Fruit fly (Drosophila melanogaster) whole organism, embryonic: ENCODE measurements around the gene CG12990.

Experiments
- Aef1 ChIP-seq: fragments of 200-800 bp; sonication (Bioruptor generic); IDR thresholded peaks from 3 replicates; pipeline ENCODE4 v1.3.6; 2022; ENCODE audit warnings: missing biosample characterization, missing genetic modification characterization
- BtbVII ChIP-seq: fragments of 200-800 bp; sonication (Bioruptor generic); optimal IDR thresholded peaks from 3 replicates; lab custom pipeline; 2017; ENCODE audit warnings: missing biosample characterization, mild to moderate bottlenecking, missing genetic modification characterization
- CG10366 ChIP-seq: fragments of 200-800 bp; sonication (Bioruptor generic); IDR thresholded peaks from 2 replicates; pipeline ENCODE4 v1.3.6; 2022; ENCODE audit warnings: missing biosample characterization, missing genetic modification characterization
- CG10565 ChIP-seq: fragments of 200-800 bp; sonication (Bioruptor generic); optimal IDR thresholded peaks from 3 replicates; lab custom pipeline; 2016; ENCODE audit warnings: missing biosample characterization, mild to moderate bottlenecking, missing genetic modification characterization
- CG10654 ChIP-seq: fragments of 200-800 bp; sonication (Bioruptor generic); optimal IDR thresholded peaks from 2 replicates; lab custom pipeline; 2016; ENCODE audit warnings: missing biosample characterization, missing genetic modification characterization
- CG11504 ChIP-seq: fragments of 200-800 bp; sonication (Bioruptor generic); optimal IDR thresholded peaks from 3 replicates; lab custom pipeline; 2019; ENCODE audit warnings: missing biosample characterization, mild to moderate bottlenecking, missing genetic modification characterization, moderate library complexity
- CG12236 ChIP-seq: fragments of 200-800 bp; sonication (Bioruptor generic); optimal IDR thresholded peaks from 2 replicates; lab custom pipeline; 2016; ENCODE audit warnings: missing biosample characterization, missing genetic modification characterization
- CG14050 ChIP-seq: fragments of 200-800 bp; sonication (Bioruptor generic); IDR thresholded peaks from 3 replicates; pipeline ENCODE4 v1.3.6; 2022; ENCODE audit warnings: missing biosample characterization, missing genetic modification characterization
- CG17568 ChIP-seq: fragments of 200-800 bp; sonication (Bioruptor generic); optimal IDR thresholded peaks from 2 replicates; lab custom pipeline; 2018; ENCODE audit warnings: missing biosample characterization, mild to moderate bottlenecking, missing genetic modification characterization, moderate library complexity
- CG2120 ChIP-seq: fragments of 200-800 bp; sonication (Bioruptor generic); optimal IDR thresholded peaks from 3 replicates; lab custom pipeline; 2016; ENCODE audit warnings: missing biosample characterization, missing genetic modification characterization
- CG32532 ChIP-seq: fragments of 200-800 bp; sonication (Bioruptor generic); IDR thresholded peaks from 2 replicates; pipeline ENCODE4 v1.3.6; 2022; ENCODE audit warnings: missing biosample characterization, missing genetic modification characterization
- CG42726 ChIP-seq: fragments of 200-800 bp; sonication (Bioruptor generic); IDR thresholded peaks from 2 replicates; pipeline ENCODE4 v1.3.6; 2022; ENCODE audit warnings: missing biosample characterization, missing genetic modification characterization; ENCODE audit not compliant: partially characterized antibody
- CG4360 ChIP-seq: fragments of 200-800 bp; sonication (Bioruptor generic); IDR thresholded peaks from 2 replicates; pipeline ENCODE4 v1.3.6; 2022; ENCODE audit warnings: missing biosample characterization, missing genetic modification characterization
- CG5180 ChIP-seq: fragments of 200-800 bp; sonication (Bioruptor generic); optimal IDR thresholded peaks from 3 replicates; lab custom pipeline; 2017; ENCODE audit warnings: missing biosample characterization, missing genetic modification characterization, mild to moderate bottlenecking, moderate library complexity, missing genetic modification reagents
- CG6175 ChIP-seq: fragments of 200-800 bp; sonication (Bioruptor generic); IDR thresholded peaks from 3 replicates; pipeline ENCODE4 v1.3.6; 2022; ENCODE audit warnings: missing biosample characterization, missing genetic modification characterization
- CG6683 ChIP-seq: fragments of 200-800 bp; sonication (Bioruptor generic); optimal IDR thresholded peaks from 2 replicates; lab custom pipeline; 2017; ENCODE audit warnings: missing biosample characterization, mild to moderate bottlenecking, missing genetic modification characterization, missing genetic modification reagents
- CG6854 ChIP-seq: fragments of 200-800 bp; sonication (Bioruptor generic); optimal IDR thresholded peaks from 3 replicates; lab custom pipeline; 2017; ENCODE audit warnings: missing biosample characterization, mild to moderate bottlenecking, missing genetic modification characterization
- CG9817 ChIP-seq: fragments of 200-800 bp; sonication (Bioruptor generic); optimal IDR thresholded peaks from 2 replicates; lab custom pipeline; 2018; ENCODE audit warnings: missing biosample characterization, mild to moderate bottlenecking, missing genetic modification characterization, moderate library complexity
- CG9932 ChIP-seq: fragments of 200-800 bp; sonication (Bioruptor generic); IDR thresholded peaks from 2 replicates; pipeline ENCODE4 v1.3.6; 2022; ENCODE audit warnings: missing biosample characterization, missing genetic modification characterization
- Deaf1 ChIP-seq: fragments of 200-800 bp; optimal IDR thresholded peaks from 3 replicates; lab custom pipeline; 2019; ENCODE audit warnings: missing biosample characterization, mild to moderate bottlenecking, missing genetic modification characterization, moderate library complexity
- Doc3 ChIP-seq: fragments of 200-800 bp; sonication (Bioruptor generic); IDR thresholded peaks from 3 replicates; pipeline ENCODE4 v1.3.6; 2022; ENCODE audit warnings: missing biosample characterization, missing genetic modification characterization; ENCODE audit not compliant: partially characterized antibody
- Eip74EF ChIP-seq, 2 experiments: fragments of 200-800 bp in 1 of 2; fragments of >200 bp in 1 of 2; sonication (Bioruptor generic) in 1 of 2; optimal IDR thresholded peaks; 2 replicates each; lab custom pipeline; 2017 to 2019; ENCODE audit warnings: missing biosample characterization in 2 of 2, missing genetic modification characterization in 2 of 2, mild to moderate bottlenecking in 1 of 2, moderate library complexity in 1 of 2
- HLH4C ChIP-seq: fragments of 200-800 bp; sonication (Bioruptor generic); IDR thresholded peaks from 3 replicates; pipeline ENCODE4 v1.3.6; 2022; ENCODE audit warnings: missing biosample characterization, missing genetic modification characterization; ENCODE audit not compliant: partially characterized antibody
- Jarid2 ChIP-seq: fragments of 200-800 bp; sonication (Bioruptor generic); optimal IDR thresholded peaks from 3 replicates; lab custom pipeline; 2017; ENCODE audit warnings: mild to moderate bottlenecking, missing biosample characterization, missing genetic modification reagents, missing genetic modification characterization
- Max ChIP-seq: fragments of 200-800 bp; sonication (Bioruptor generic); optimal IDR thresholded peaks from 2 replicates; lab custom pipeline; 2016; ENCODE audit warnings: missing biosample characterization, mild to moderate bottlenecking, missing genetic modification characterization
- Nf-YA ChIP-seq: fragments of 200-800 bp; sonication (Bioruptor generic); IDR thresholded peaks from 2 replicates; pipeline ENCODE4 v1.3.6; 2022; ENCODE audit warnings: missing biosample characterization, missing genetic modification characterization
- Nf-YB ChIP-seq: fragments of 200-800 bp; sonication (Bioruptor generic); optimal IDR thresholded peaks from 3 replicates; lab custom pipeline; 2019; ENCODE audit warnings: missing biosample characterization, mild to moderate bottlenecking, missing genetic modification characterization, moderate library complexity
- Stat92E ChIP-seq, 3 experiments: fragments of >200 bp in 2 of 3; fragments of 200-800 bp in 1 of 3; sonication (Bioruptor generic) in 1 of 3; optimal IDR thresholded peaks; 2 replicates each; lab custom pipeline; 2017 to 2019; ENCODE audit warnings: missing biosample characterization in 3 of 3, missing genetic modification characterization in 3 of 3, mild to moderate bottlenecking in 1 of 3, moderate library complexity in 1 of 3
- Xbp1 ChIP-seq: fragments of 200-800 bp; sonication (Bioruptor generic); optimal IDR thresholded peaks from 3 replicates; lab custom pipeline; 2016; ENCODE audit warnings: missing biosample characterization, mild to moderate bottlenecking, missing genetic modification characterization
- YL-1 ChIP-seq: fragments of 200-800 bp; sonication (Bioruptor generic); optimal IDR thresholded peaks from 3 replicates; lab custom pipeline; 2017; ENCODE audit warnings: missing biosample characterization, mild to moderate bottlenecking, missing genetic modification characterization
- bab2 ChIP-seq: fragments of 200-800 bp; sonication (Bioruptor generic); optimal IDR thresholded peaks from 2 replicates; lab custom pipeline; 2016; ENCODE audit warnings: missing biosample characterization, missing genetic modification characterization
- bigmax ChIP-seq: fragments of 200-800 bp; sonication (Bioruptor generic); optimal IDR thresholded peaks from 2 replicates; lab custom pipeline; 2018; ENCODE audit warnings: missing biosample characterization, mild to moderate bottlenecking, missing genetic modification characterization
- chinmo ChIP-seq: fragments of 200-800 bp; sonication (Bioruptor generic); IDR thresholded peaks from 4 replicates; pipeline ENCODE4 v1.3.6; 2022; ENCODE audit warnings: missing biosample characterization, missing genetic modification characterization; ENCODE audit not compliant: partially characterized antibody
- dan ChIP-seq: fragments of 200-800 bp; sonication (Bioruptor generic); IDR thresholded peaks from 2 replicates; pipeline ENCODE4 v1.3.6; 2022; ENCODE audit warnings: missing biosample characterization, missing genetic modification characterization
- dati ChIP-seq: fragments of 200-800 bp; sonication (Bioruptor generic); IDR thresholded peaks from 2 replicates; pipeline ENCODE4 v1.3.6; 2022; ENCODE audit warnings: missing biosample characterization, missing genetic modification characterization
- dpn ChIP-seq, 2 experiments: fragments of 200-800 bp; sonication (Bioruptor generic); optimal IDR thresholded peaks; 3 replicates each; lab custom pipeline; 2016; ENCODE audit warnings: missing biosample characterization in 2 of 2, missing genetic modification characterization in 2 of 2
- grau ChIP-seq: fragments of 200-800 bp; optimal IDR thresholded peaks from 3 replicates; lab custom pipeline; 2019; ENCODE audit warnings: missing biosample characterization, mild to moderate bottlenecking, missing genetic modification characterization, moderate library complexity
- kah ChIP-seq: fragments of 200-800 bp; sonication (Bioruptor generic); optimal IDR thresholded peaks from 2 replicates; lab custom pipeline; 2018; ENCODE audit warnings: missing biosample characterization, mild to moderate bottlenecking, missing genetic modification characterization
- lov ChIP-seq, 2 experiments: fragments of 200-800 bp in 1 of 2; fragments of >200 bp in 1 of 2; sonication (Bioruptor generic) in 1 of 2; IDR thresholded peaks in 1 of 2; optimal IDR thresholded peaks in 1 of 2; 2 replicates in 1 of 2; 3 replicates in 1 of 2; pipeline versions ENCODE4 v1.3.6 to Lab custom; 2017 to 2022; ENCODE audit warnings: missing biosample characterization in 1 of 2, missing genetic modification characterization in 1 of 2
- odd ChIP-seq: fragments of 200-800 bp; sonication (Bioruptor generic); optimal IDR thresholded peaks from 2 replicates; lab custom pipeline; 2017; ENCODE audit warnings: missing biosample characterization, mild to moderate bottlenecking, missing genetic modification characterization
- pzg ChIP-seq: fragments of 200-800 bp; sonication (Bioruptor generic); optimal IDR thresholded peaks from 3 replicates; lab custom pipeline; 2018; ENCODE audit warnings: missing biosample characterization, mild to moderate bottlenecking, missing genetic modification characterization, moderate library complexity
- tna ChIP-seq: fragments of 200-800 bp; sonication (Bioruptor generic); IDR thresholded peaks from 2 replicates; pipeline ENCODE4 v1.3.6; 2022; ENCODE audit warnings: missing biosample characterization, missing genetic modification characterization; ENCODE audit not compliant: partially characterized antibody
- trem ChIP-seq: fragments of 200-800 bp; optimal IDR thresholded peaks from 3 replicates; lab custom pipeline; 2019; ENCODE audit warnings: missing biosample characterization, mild to moderate bottlenecking, missing genetic modification characterization, moderate library complexity
- trh ChIP-seq: fragments of 200-800 bp; sonication (Bioruptor generic); optimal IDR thresholded peaks from 2 replicates; lab custom pipeline; 2016; ENCODE audit warnings: missing biosample characterization, missing genetic modification characterization
- tup ChIP-seq: fragments of 200-800 bp; sonication (Bioruptor generic); optimal IDR thresholded peaks from 2 replicates; lab custom pipeline; 2016; ENCODE audit warnings: missing biosample characterization, mild to moderate bottlenecking, missing genetic modification characterization, moderate library complexity
- yki ChIP-seq: fragments of >200 bp; optimal IDR thresholded peaks from 3 replicates; lab custom pipeline; 2018
- zen2 ChIP-seq: fragments of 200-800 bp; sonication (Bioruptor generic); IDR thresholded peaks from 3 replicates; pipeline ENCODE4 v1.3.6; 2022; ENCODE audit warnings: missing biosample characterization, missing genetic modification characterization; ENCODE audit not compliant: partially characterized antibody
- zfh1 ChIP-seq: fragments of 200-800 bp; sonication (Bioruptor generic); IDR thresholded peaks from 3 replicates; pipeline ENCODE4 v1.3.6; 2022; ENCODE audit warnings: missing biosample characterization, missing genetic modification characterization

Gene CG12990

dm6 chrX:17698864-17699504, 27.3 kb upstream of the CG12990 start (continued):
- TF ChIP-seq pzg = no peak
- TF ChIP-seq chinmo (GFP tag; lab: Robert Waterston, UW) = peak; percentile 54; the same call in 1 of the 4 replicates
- TF ChIP-seq CG10565 (GFP tag; lab: Kevin White, UChicago) = peak; percentile 9
- TF ChIP-seq CG14050 (GFP tag; lab: Robert Waterston, UW) = peak; percentile 69
- no peak for TF ChIP-seq zen2 (GFP tag; lab: Robert Waterston, UW)
- TF ChIP-seq lov (optimal IDR thresholded peaks at IDR 0.05; lab: Kevin White, UChicago) = no peak
- no peak for TF ChIP-seq lov (GFP tag; IDR thresholded peaks at IDR 0.05; lab: Robert Waterston, UW)
- peak; percentile 65 for TF ChIP-seq CG10366 (GFP tag; lab: Robert Waterston, UW)
- peak; percentile 65 for TF ChIP-seq Nf-YA (GFP tag; lab: Robert Waterston, UW)
- TF ChIP-seq Xbp1 (GFP tag; lab: Kevin White, UChicago) = peak; percentile 82
- TF ChIP-seq BtbVII (GFP tag; lab: Kevin White, UChicago) = peak; percentile 88
- peak; percentile 57 for TF ChIP-seq Jarid2
- peak in 1 of 3 experiments; percentile 58 for TF ChIP-seq Stat92E (GFP tag; optimal IDR thresholded peaks at IDR 0.05; lab: Kevin White, UChicago)
- TF ChIP-seq trem = peak; percentile 74
- peak; percentile 65 for TF ChIP-seq CG10654 (GFP tag; lab: Kevin White, UChicago)
- no peak for TF ChIP-seq bigmax
- TF ChIP-seq grau (tag; lab: Kevin White, UChicago) = peak; percentile 91
- TF ChIP-seq Doc3 (GFP tag; lab: Robert Waterston, UW) = no peak
- peak; percentile 79 for TF ChIP-seq bab2 (GFP tag; lab: Kevin White, UChicago)
- TF ChIP-seq CG6683 (GFP tag; lab: Kevin White, UChicago) = peak; percentile 71
- peak; percentile 60 for TF ChIP-seq kah
- peak; percentile 83 for TF ChIP-seq CG17568
- TF ChIP-seq CG9932 = peak; percentile 76
- TF ChIP-seq HLH4C (GFP tag; lab: Robert Waterston, UW) = no peak
- TF ChIP-seq tup (GFP tag; lab: Kevin White, UChicago) = peak; percentile 25
- no peak for TF ChIP-seq CG4360 (GFP tag; lab: Robert Waterston, UW)
- TF ChIP-seq zfh1 (GFP tag; lab: Robert Waterston, UW) = peak; percentile 64; the same call in 2 of the 3 replicates
- peak; percentile 76 for TF ChIP-seq Nf-YB (GFP tag; lab: Kevin White, UChicago)
- peak; percentile 1 for TF ChIP-seq YL-1 (GFP tag; lab: Kevin White, UChicago)
- peak; percentile 91 for TF ChIP-seq CG11504
- TF ChIP-seq CG42726 = no peak
- TF ChIP-seq Max (GFP tag; lab: Kevin White, UChicago) = peak; percentile 87
- peak; percentile 71 for TF ChIP-seq CG9817 (tag; lab: Kevin White, UChicago)
- no peak for TF ChIP-seq yki
- TF ChIP-seq CG32532 (GFP tag; lab: Robert Waterston, UW) = peak; percentile 79
- TF ChIP-seq odd (GFP tag; lab: Kevin White, UChicago) = peak; percentile 87
- peak; percentile 89 for TF ChIP-seq CG6854 (GFP tag; lab: Kevin White, UChicago)
- TF ChIP-seq Eip74EF (GFP tag; optimal IDR thresholded peaks at IDR 0.05; lab: Kevin White, UChicago) = peak in 1 of 2 experiments; percentile 73
- peak; percentile 82 for TF ChIP-seq CG12236
- peak; percentile 83 to 90 for TF ChIP-seq dpn (GFP tag; optimal IDR thresholded peaks at IDR 0.05; lab: Kevin White, UChicago)
- peak; percentile 57 for TF ChIP-seq trh (GFP tag; lab: Kevin White, UChicago)
- peak; percentile 92 for TF ChIP-seq CG2120
- TF ChIP-seq CG5180 = peak; percentile 96
- 0 out of 2 replicates have a peak, but pooled peaks have one; percentile 24 for TF ChIP-seq dati (GFP tag; lab: Robert Waterston, UW)
- TF ChIP-seq CG6175 (GFP tag; lab: Robert Waterston, UW) = no peak
- TF ChIP-seq tna (GFP tag; lab: Robert Waterston, UW) = no peak
- TF ChIP-seq Aef1 (GFP tag; lab: Robert Waterston, UW) = peak; percentile 64
- no peak for TF ChIP-seq dan (GFP tag; lab: Robert Waterston, UW)
- peak; percentile 71 for TF ChIP-seq Deaf1 (tag; lab: Kevin White, UChicago)
